Fruit fly (Drosophila melanogaster) whole organism, pupa: Measurements from ENCODE around the gene Cep290.

Source experiments
- CG10348 ChIP-seq: fragments of 200-800 bp; sonication (Bioruptor generic); IDR thresholded peaks from 2 replicates; pipeline ENCODE4 v1.3.6; 2022; ENCODE audit warnings: missing biosample characterization, missing genetic modification characterization
- D1 ChIP-seq: fragments of 200-800 bp; sonication (Bioruptor generic); optimal IDR thresholded peaks from 2 replicates; lab custom pipeline; 2018; ENCODE audit warnings: missing biosample characterization, mild to moderate bottlenecking, missing genetic modification characterization, moderate library complexity
- Snoo ChIP-seq: fragments of 200-800 bp; sonication (Bioruptor generic); optimal IDR thresholded peaks from 3 replicates; lab custom pipeline; 2017; ENCODE audit warnings: missing biosample characterization, mild to moderate bottlenecking, missing genetic modification characterization, inconsistent platforms
- gl ChIP-seq: fragments of 200-800 bp; sonication (Bioruptor generic); optimal IDR thresholded peaks from 2 replicates; lab custom pipeline; 2018; ENCODE audit warnings: missing biosample characterization, mild to moderate bottlenecking, missing genetic modification characterization

DNA sequence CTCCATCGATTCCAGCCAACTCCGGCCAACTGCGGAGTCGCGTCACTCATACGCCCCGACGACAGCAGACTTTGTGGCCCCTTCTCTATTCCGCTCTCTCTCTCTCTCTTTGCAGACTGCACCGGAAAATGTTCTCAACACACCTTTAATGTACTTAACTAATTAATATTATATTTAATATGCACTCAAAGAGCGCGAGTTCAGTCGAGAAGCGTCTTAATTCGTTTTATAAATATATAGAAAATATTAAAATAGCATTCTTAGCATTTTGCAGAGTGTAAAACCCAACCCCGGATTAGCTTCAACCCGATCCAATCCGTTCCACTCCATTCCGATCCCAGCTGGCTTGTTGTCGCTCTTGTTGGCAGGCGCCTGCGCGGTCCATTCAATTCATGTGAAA lies 49.3 kb upstream of the Cep290 start:
- TF ChIP-seq Snoo (tag; lab: Kevin White, UChicago) (no peak), CG10348 (GFP tag; lab: Robert Waterston, UW) (no peak), gl (no peak), D1 (tag; lab: Kevin White, UChicago) (no peak)
